Worm (Caenorhabditis elegans): Measurements from ENCODE around the gene F49A5.10.

F49A5.10 gene

DNA sequence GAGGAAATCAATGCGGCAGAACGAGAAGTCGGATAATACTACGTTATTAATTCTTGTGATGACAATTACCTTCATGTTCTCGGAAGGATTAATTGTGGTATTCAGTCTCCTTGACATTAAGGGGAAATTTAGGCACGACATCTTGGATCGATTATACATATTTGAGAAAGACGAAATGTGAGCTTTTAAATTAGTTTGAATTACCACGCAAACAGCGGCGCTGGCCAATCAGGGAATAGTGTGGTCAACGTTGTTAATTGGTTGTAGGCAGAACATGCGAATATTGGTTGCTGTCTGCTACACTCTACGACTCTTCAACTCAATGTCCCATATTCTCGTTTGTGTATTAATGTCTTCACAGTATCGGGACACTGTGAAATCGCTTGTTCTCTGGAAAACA is at the start of gene F49A5.10:
F49A5.10 (plus strand) TSS at position 301 of the 400 bp plus-strand sequence.
- no peak for TF ChIP-seq pha-2 (tag; optimal IDR thresholded peaks at IDR 0.05)
- TF ChIP-seq zip-5 (tag; optimal IDR thresholded peaks at IDR 0.05) = no peak
- no peak for TF ChIP-seq mec-3 (tag; optimal IDR thresholded peaks at IDR 0.05; ENCODE audit: borderline replicate concordance)
- no peak for TF ChIP-seq ceh-14 (tag; optimal IDR thresholded peaks at IDR 0.05)
- TF ChIP-seq nhr-232 (tag; optimal IDR thresholded peaks at IDR 0.05) = no peak
- no peak for TF ChIP-seq nhr-11 (tag; optimal IDR thresholded peaks at IDR 0.05)
- TF ChIP-seq ttx-3 (tag; optimal IDR thresholded peaks at IDR 0.05) = no peak
- TF ChIP-seq pha-4 (tag; optimal IDR thresholded peaks at IDR 0.05) = no peak
- no peak for TF ChIP-seq unc-42 (tag; optimal IDR thresholded peaks at IDR 0.05)
- TF ChIP-seq ceh-48 (tag; optimal IDR thresholded peaks at IDR 0.05) = no peak
- no peak for TF ChIP-seq ceh-18 (tag; optimal IDR thresholded peaks at IDR 0.05)

DNA sequence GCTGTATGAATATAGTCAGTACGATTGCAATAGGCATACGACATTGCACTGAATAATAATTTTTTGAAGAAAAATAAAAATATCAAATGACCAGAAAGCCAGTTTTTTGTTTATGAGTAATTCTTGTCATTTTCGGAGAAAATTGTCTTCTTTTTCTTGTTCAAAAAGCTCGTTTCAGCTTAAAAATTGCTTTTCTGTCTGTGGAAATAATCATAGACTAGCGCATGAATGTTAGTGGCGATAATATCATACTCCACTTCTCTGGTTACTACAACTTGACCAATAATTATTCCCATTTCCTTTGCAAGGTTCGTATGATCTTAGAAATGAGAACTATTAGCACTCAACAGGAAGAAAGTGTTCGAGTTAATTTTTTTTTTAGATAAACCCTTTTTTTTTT is 47.6 kb upstream of the F49A5.10 start, which contains the start of gene srh-216:
srh-216 (minus strand) TSS at position 101 of the 400 bp plus-strand sequence.
- no peak for TF ChIP-seq ceh-9 (tag; optimal IDR thresholded peaks at IDR 0.05)
- TF ChIP-seq pax-1 (tag; optimal IDR thresholded peaks at IDR 0.05) = no peak
- TF ChIP-seq pros-1 (tag; optimal IDR thresholded peaks at IDR 0.05) = no peak
- no peak for TF ChIP-seq ama-1 (optimal IDR thresholded peaks at IDR 0.05)

DNA sequence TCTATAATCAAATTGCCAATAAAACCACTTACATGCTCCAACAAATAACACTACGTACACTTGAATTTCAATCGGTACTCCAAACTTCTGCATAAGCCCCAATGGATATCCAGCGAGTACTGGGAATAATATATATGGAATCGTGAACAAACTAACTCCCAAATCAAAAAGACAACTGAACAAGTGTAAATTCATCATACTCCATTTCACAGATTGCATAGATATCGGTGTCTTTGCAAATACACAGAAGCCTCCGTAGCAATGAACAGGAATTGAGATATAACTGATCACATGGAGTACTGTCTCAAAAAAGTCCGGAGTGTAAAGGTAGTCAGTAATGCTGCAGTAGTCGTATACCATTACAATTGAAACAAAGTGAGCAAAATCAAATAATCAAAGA is 45.7 kb upstream of the F49A5.10 start, which contains the start of gene srh-214:
srh-214 (minus strand) TSS at position 360 of the 400 bp plus-strand sequence.
- TF ChIP-seq sdc-2 (tag; optimal IDR thresholded peaks at IDR 0.05) = no peak
- no peak for TF ChIP-seq fkh-10 (GFP tag; optimal IDR thresholded peaks at IDR 0.05)
- TF ChIP-seq nfya-1 (tag; optimal IDR thresholded peaks at IDR 0.05) = no peak
- no peak for TF ChIP-seq syd-9 (tag; optimal IDR thresholded peaks at IDR 0.05)
- TF ChIP-seq ceh-6 (GFP tag; optimal IDR thresholded peaks at IDR 0.05) = no peak
- no peak for TF ChIP-seq che-1 (tag; optimal IDR thresholded peaks at IDR 0.05)
- no peak for TF ChIP-seq nhr-11 (tag; optimal IDR thresholded peaks at IDR 0.05)
- no peak for TF ChIP-seq eyg-1 (tag; optimal IDR thresholded peaks at IDR 0.05)
- TF ChIP-seq ztf-16 (tag; optimal IDR thresholded peaks at IDR 0.05) = no peak
- no peak for TF ChIP-seq C38D4.7 (GFP tag; optimal IDR thresholded peaks at IDR 0.05)
- no peak for TF ChIP-seq hlh-15 (tag; optimal IDR thresholded peaks at IDR 0.05)
- TF ChIP-seq unc-42 (tag; optimal IDR thresholded peaks at IDR 0.05) = no peak
- TF ChIP-seq ceh-24 (tag; optimal IDR thresholded peaks at IDR 0.05) = no peak
- no peak for TF ChIP-seq lim-6 (tag; optimal IDR thresholded peaks at IDR 0.05)
- TF ChIP-seq hlh-8 (tag; optimal IDR thresholded peaks at IDR 0.05) = no peak
- TF ChIP-seq ceh-19 (GFP tag; optimal IDR thresholded peaks at IDR 0.05) = no peak
- no peak for TF ChIP-seq ceh-31 (tag; optimal IDR thresholded peaks at IDR 0.05)
- no peak for TF ChIP-seq K09A11.1 (tag; optimal IDR thresholded peaks at IDR 0.05; ENCODE audit: insufficient read depth)
- no peak for TF ChIP-seq unc-86 (tag; optimal IDR thresholded peaks at IDR 0.05)

DNA sequence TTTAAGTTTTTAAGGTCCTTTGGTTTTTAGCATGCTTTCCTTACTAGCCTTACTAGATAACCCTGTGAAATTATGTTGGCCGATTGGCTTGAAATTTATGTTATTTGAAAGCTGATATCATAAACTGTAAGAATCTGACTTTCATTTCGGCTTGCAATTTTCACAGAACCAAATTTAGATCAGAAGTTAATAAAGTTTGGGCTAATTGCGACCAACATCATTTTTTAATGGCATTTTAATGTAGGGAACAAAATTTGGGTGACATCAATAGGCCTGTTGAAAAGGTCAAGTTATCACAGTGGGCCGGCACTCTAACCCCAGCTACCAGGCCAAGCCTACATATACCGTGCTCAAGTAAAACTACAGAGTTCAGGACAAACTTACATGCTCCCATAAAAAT is 43.8 kb upstream of the F49A5.10 start:
- TF ChIP-seq fkh-6 (tag; optimal IDR thresholded peaks at IDR 0.05) (no peak), ceh-6 (GFP tag; optimal IDR thresholded peaks at IDR 0.05) (no peak)

DNA sequence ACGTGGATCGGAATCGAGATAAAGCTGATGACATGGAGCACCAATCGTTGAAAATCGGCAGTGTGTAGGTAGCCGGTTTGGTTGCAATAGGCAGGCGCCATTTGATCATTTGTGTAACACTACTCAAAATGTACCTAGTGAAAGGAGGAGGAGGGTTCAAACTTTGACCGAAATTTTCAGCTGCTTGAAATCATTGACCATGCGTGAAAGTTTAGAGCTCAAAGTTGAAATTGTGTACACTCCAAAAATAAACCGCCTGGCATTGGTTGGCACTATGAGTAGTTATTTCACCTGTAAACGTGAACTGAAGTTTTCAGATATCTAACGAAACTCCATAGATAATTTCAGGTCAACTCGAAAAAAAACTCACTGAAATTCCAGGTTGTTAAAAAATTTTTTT is 43.1 kb upstream of the F49A5.10 start, which contains the start of gene srh-215:
srh-215 (minus strand) TSS at position 101 of the 400 bp plus-strand sequence.
- TF ChIP-seq tbx-2 (tag; optimal IDR thresholded peaks at IDR 0.05) (no peak), nhr-232 (tag; optimal IDR thresholded peaks at IDR 0.05) (no peak), ets-4 (tag; optimal IDR thresholded peaks at IDR 0.05) (no peak), pros-1 (tag; optimal IDR thresholded peaks at IDR 0.05) (no peak), ahr-1 (tag; optimal IDR thresholded peaks at IDR 0.05) (no peak), ceh-30 (tag; optimal IDR thresholded peaks at IDR 0.05) (no peak), zip-5 (tag; optimal IDR thresholded peaks at IDR 0.05) (no peak), ceh-19 (GFP tag; optimal IDR thresholded peaks at IDR 0.05) (no peak), rnt-1 (tag; optimal IDR thresholded peaks at IDR 0.05) (no peak), che-1 (tag; optimal IDR thresholded peaks at IDR 0.05) (no peak), madf-2 (tag; optimal IDR thresholded peaks at IDR 0.05) (no peak), pha-4 (tag; optimal IDR thresholded peaks at IDR 0.05) (no peak), F13H6.1 (tag; optimal IDR thresholded peaks at IDR 0.05) (no peak), hlh-30 (tag; optimal IDR thresholded peaks at IDR 0.05; ENCODE audit: insufficient read depth) (no peak), fkh-10 (GFP tag; optimal IDR thresholded peaks at IDR 0.05) (no peak), lim-6 (tag; optimal IDR thresholded peaks at IDR 0.05) (no peak), unc-42 (tag; optimal IDR thresholded peaks at IDR 0.05) (no peak), ref-2 (tag; optimal IDR thresholded peaks at IDR 0.05) (no peak), fax-1 (tag; optimal IDR thresholded peaks at IDR 0.05) (no peak)
